Worm (Caenorhabditis elegans) whole organism, L1 larva: ENCODE measurements around the gene nlp-14.

Experiments
- ama-1 ChIP-seq: fragments of 150-350 bp; optimal IDR thresholded peaks from 2 replicates; lab custom pipeline; 2014
- jun-1 ChIP-seq: fragments of 150-350 bp; optimal IDR thresholded peaks from 2 replicates; lab custom pipeline; 2014; ENCODE audit warnings: missing biosample characterization, missing genetic modification reagents, missing genetic modification characterization
- lin-15B ChIP-seq: fragments of 150-350 bp; sonication (generic microtip); optimal IDR thresholded peaks from 3 replicates; lab custom pipeline; 2014; ENCODE audit warnings: missing biosample characterization, missing genetic modification characterization
- lin-39 ChIP-seq: fragments of 150-350 bp; optimal IDR thresholded peaks from 2 replicates; lab custom pipeline; 2014; ENCODE audit warnings: missing biosample characterization, missing genetic modification reagents, missing genetic modification characterization
- nhr-237 ChIP-seq: fragments of 150-350 bp; optimal IDR thresholded peaks from 2 replicates; lab custom pipeline; 2014; ENCODE audit warnings: missing biosample characterization, missing genetic modification characterization
- unc-62 ChIP-seq: fragments of 150-350 bp; optimal IDR thresholded peaks from 2 replicates; lab custom pipeline; 2014; ENCODE audit warnings: missing biosample characterization, missing genetic modification reagents, missing genetic modification characterization
- vab-15 ChIP-seq: sonication (generic microtip); optimal IDR thresholded peaks from 2 replicates; lab custom pipeline; 2017; ENCODE audit warnings: missing genotype, mild to moderate bottlenecking, missing genetic modification characterization, missing compliant biosample characterization

DNA sequence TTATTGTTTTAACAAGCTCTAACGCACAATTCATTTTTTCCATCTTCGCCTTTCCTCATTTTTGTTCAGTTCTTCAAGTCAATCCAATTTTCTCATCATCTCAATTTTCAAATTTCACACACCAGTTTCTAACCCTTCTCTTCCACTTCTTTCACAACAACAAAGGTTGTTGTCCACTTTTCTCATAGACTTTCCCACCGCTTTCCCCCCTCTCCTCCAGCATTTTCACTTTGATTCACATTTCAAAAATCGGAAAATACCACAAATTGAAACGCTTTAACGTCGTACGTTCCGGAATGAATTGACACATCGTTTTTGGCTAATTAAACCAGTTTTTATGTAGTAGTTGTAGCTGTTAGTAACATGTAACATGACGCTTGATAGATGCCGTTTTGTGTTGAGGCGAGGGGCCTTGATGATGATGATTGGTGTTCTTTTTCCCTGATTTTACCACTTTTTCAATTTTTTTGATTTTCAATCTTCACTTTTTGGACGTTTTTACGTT is 28.9 kb downstream of the nlp-14 start:
- TF ChIP-seq nhr-237 (no peak), vab-15 (tag; lab: Kevin White, UChicago) (no peak), ama-1 (lab: Kevin White, UChicago) (no peak), lin-39 (no peak), jun-1 (tag; lab: Kevin White, UChicago) (no peak), lin-15B (tag; lab: Kevin White, UChicago) (no peak), unc-62 (GFP tag; lab: Kevin White, UChicago) (no peak)
